Worm (Caenorhabditis elegans) whole organism, late embryonic: ENCODE data around the gene Y41C4A.18.

Experiments
- C08G9.2 ChIP-seq: sonication (generic microtip); optimal IDR thresholded peaks from 2 replicates; lab custom pipeline; 2016; ENCODE audit warnings: mild to moderate bottlenecking, missing genetic modification characterization, moderate library complexity, missing compliant biosample characterization
- K09A11.1 ChIP-seq: sonication (generic microtip); optimal IDR thresholded peaks from 2 replicates; lab custom pipeline; 2017; ENCODE audit warnings: antibody characterized with exemption, mild to moderate bottlenecking, missing genetic modification characterization, missing compliant biosample characterization; ENCODE audit not compliant: insufficient read depth
- T23F11.4 ChIP-seq: fragments of 200-800 bp; sonication (Bioruptor generic); optimal IDR thresholded peaks from 2 replicates; lab custom pipeline; 2018; ENCODE audit warnings: mild to moderate bottlenecking, missing genetic modification characterization, missing compliant biosample characterization
- ahr-1 ChIP-seq: sonication (generic microtip); optimal IDR thresholded peaks from 2 replicates; lab custom pipeline; 2016; ENCODE audit warnings: missing genetic modification characterization, missing compliant biosample characterization
- ama-1 ChIP-seq: fragments of 150-350 bp; optimal IDR thresholded peaks from 2 replicates; lab custom pipeline; 2014
- ceh-14 ChIP-seq: sonication (generic microtip); optimal IDR thresholded peaks from 2 replicates; lab custom pipeline; 2016; ENCODE audit warnings: missing genotype, missing genetic modification characterization, missing compliant biosample characterization
- ceh-18 ChIP-seq: sonication (generic microtip); optimal IDR thresholded peaks from 2 replicates; lab custom pipeline; 2016; ENCODE audit warnings: missing genetic modification characterization, missing compliant biosample characterization
- ceh-19 ChIP-seq: fragments of 200-800 bp; sonication (Bioruptor generic); optimal IDR thresholded peaks from 2 replicates; lab custom pipeline; 2018; ENCODE audit warnings: mild to moderate bottlenecking, missing genetic modification characterization, missing compliant biosample characterization
- ceh-2 ChIP-seq: sonication (generic microtip); optimal IDR thresholded peaks from 2 replicates; lab custom pipeline; 2016; ENCODE audit warnings: missing genotype, missing genetic modification characterization, missing compliant biosample characterization
- ceh-24 ChIP-seq: sonication (generic microtip); optimal IDR thresholded peaks from 2 replicates; lab custom pipeline; 2016; ENCODE audit warnings: mild to moderate bottlenecking, missing genetic modification characterization, missing compliant biosample characterization
- ceh-30 ChIP-seq: fragments of 150-350 bp; optimal IDR thresholded peaks from 2 replicates; lab custom pipeline; 2014; ENCODE audit warnings: missing biosample characterization, missing genetic modification characterization
- ceh-31 ChIP-seq: sonication (generic microtip); optimal IDR thresholded peaks from 2 replicates; lab custom pipeline; 2016; ENCODE audit warnings: missing genetic modification characterization, missing compliant biosample characterization
- ceh-45 ChIP-seq: fragments of 200-800 bp; sonication (Bioruptor generic); IDR thresholded peaks from 2 replicates; pipeline ENCODE4 v1.3.6; 2022; ENCODE audit warnings: missing genetic modification reagents, missing genetic modification characterization, missing compliant biosample characterization
- ceh-48 ChIP-seq: sonication (generic microtip); optimal IDR thresholded peaks from 2 replicates; lab custom pipeline; 2016; ENCODE audit warnings: missing genetic modification characterization, inconsistent platforms, missing compliant biosample characterization
- che-1 ChIP-seq: sonication (generic microtip); optimal IDR thresholded peaks from 2 replicates; lab custom pipeline; 2016; ENCODE audit warnings: mild to moderate bottlenecking, missing genetic modification characterization, missing compliant biosample characterization
- dmd-4 ChIP-seq: sonication (generic microtip); optimal IDR thresholded peaks from 2 replicates; lab custom pipeline; 2016; ENCODE audit warnings: borderline replicate concordance, missing genetic modification characterization, missing compliant biosample characterization
- dve-1 ChIP-seq: sonication (generic microtip); optimal IDR thresholded peaks from 2 replicates; lab custom pipeline; 2017; ENCODE audit warnings: antibody characterized with exemption, mild to moderate bottlenecking, missing genetic modification characterization, missing compliant biosample characterization
- elt-2 ChIP-seq: sonication (generic microtip); optimal IDR thresholded peaks from 2 replicates; lab custom pipeline; 2016; ENCODE audit warnings: missing genetic modification reagents, missing genetic modification characterization, missing compliant biosample characterization
- elt-4 ChIP-seq: sonication (generic microtip); optimal IDR thresholded peaks from 2 replicates; lab custom pipeline; 2016; ENCODE audit warnings: missing genetic modification characterization, missing compliant biosample characterization
- fax-1 ChIP-seq: sonication (generic microtip); optimal IDR thresholded peaks from 2 replicates; lab custom pipeline; 2016; ENCODE audit warnings: missing genotype, missing genetic modification characterization, missing compliant biosample characterization
- fkh-10 ChIP-seq: fragments of 150-350 bp; optimal IDR thresholded peaks from 2 replicates; lab custom pipeline; 2014; ENCODE audit warnings: missing biosample characterization, missing genetic modification reagents, missing genetic modification characterization
- gmeb-2 ChIP-seq: sonication (generic microtip); optimal IDR thresholded peaks from 2 replicates; lab custom pipeline; 2016; ENCODE audit warnings: missing genetic modification characterization, inconsistent platforms, missing compliant biosample characterization
- hlh-13 ChIP-seq: fragments of 200-800 bp; sonication (Bioruptor generic); optimal IDR thresholded peaks from 2 replicates; lab custom pipeline; 2018; ENCODE audit warnings: mild to moderate bottlenecking, missing genetic modification characterization, missing compliant biosample characterization
- hlh-15 ChIP-seq: sonication (generic microtip); optimal IDR thresholded peaks from 2 replicates; lab custom pipeline; 2016; ENCODE audit warnings: missing genetic modification characterization, missing compliant biosample characterization
- hlh-30 ChIP-seq: sonication (generic microtip); optimal IDR thresholded peaks from 2 replicates; lab custom pipeline; 2017; ENCODE audit warnings: antibody characterized with exemption, missing genetic modification characterization, missing compliant biosample characterization; ENCODE audit not compliant: insufficient read depth
- hlh-6 ChIP-seq: sonication (generic microtip); optimal IDR thresholded peaks from 2 replicates; lab custom pipeline; 2016; ENCODE audit warnings: missing genotype, missing genetic modification characterization, missing compliant biosample characterization
- hlh-8 ChIP-seq: sonication (generic microtip); optimal IDR thresholded peaks from 2 replicates; lab custom pipeline; 2016; ENCODE audit warnings: missing genotype, missing genetic modification characterization, missing compliant biosample characterization
- lim-6 ChIP-seq: sonication (generic microtip); optimal IDR thresholded peaks from 2 replicates; lab custom pipeline; 2016; ENCODE audit warnings: missing genetic modification characterization, missing compliant biosample characterization
- lin-11 ChIP-seq: fragments of 200-800 bp; sonication (Bioruptor generic); optimal IDR thresholded peaks from 2 replicates; lab custom pipeline; 2018; ENCODE audit warnings: mild to moderate bottlenecking, missing genetic modification characterization, missing compliant biosample characterization
- madf-2 ChIP-seq: sonication (generic microtip); optimal IDR thresholded peaks from 2 replicates; lab custom pipeline; 2017; ENCODE audit warnings: missing genetic modification characterization, missing compliant biosample characterization
- mec-3 ChIP-seq: sonication (generic microtip); optimal IDR thresholded peaks from 2 replicates; lab custom pipeline; 2016; ENCODE audit warnings: borderline replicate concordance, missing genetic modification characterization, missing compliant biosample characterization
- nfya-1 ChIP-seq: sonication (generic microtip); optimal IDR thresholded peaks from 2 replicates; lab custom pipeline; 2017; ENCODE audit warnings: missing genetic modification characterization, mild to moderate bottlenecking, missing compliant biosample characterization, antibody characterized with exemption, moderate library complexity
- nhr-11 ChIP-seq: fragments of 150-350 bp; optimal IDR thresholded peaks from 2 replicates; lab custom pipeline; 2014; ENCODE audit warnings: missing biosample characterization, missing genetic modification characterization
- npax-4 ChIP-seq: sonication (generic microtip); optimal IDR thresholded peaks from 2 replicates; lab custom pipeline; 2016; ENCODE audit warnings: missing genetic modification characterization, missing compliant biosample characterization
- pag-3 ChIP-seq: sonication (generic microtip); optimal IDR thresholded peaks from 2 replicates; lab custom pipeline; 2016; ENCODE audit warnings: missing compliant biosample characterization, missing genetic modification characterization, borderline replicate concordance
- pat-9 ChIP-seq: fragments of 200-800 bp; sonication (Bioruptor generic); optimal IDR thresholded peaks from 2 replicates; lab custom pipeline; 2018; ENCODE audit warnings: mild to moderate bottlenecking, missing genetic modification characterization, moderate library complexity, missing compliant biosample characterization
- pax-1 ChIP-seq: fragments of 150-350 bp; optimal IDR thresholded peaks from 2 replicates; lab custom pipeline; 2014; ENCODE audit warnings: missing biosample characterization, missing genetic modification characterization
- pha-2 ChIP-seq: sonication (generic microtip); optimal IDR thresholded peaks from 2 replicates; lab custom pipeline; 2017; ENCODE audit warnings: mild to moderate bottlenecking, missing genetic modification characterization, missing compliant biosample characterization
- pha-4 ChIP-seq: fragments of 150-350 bp; optimal IDR thresholded peaks from 2 replicates; lab custom pipeline; 2018; ENCODE audit warnings: missing biosample characterization, missing genetic modification reagents, missing genetic modification characterization
- pros-1 ChIP-seq: fragments of 150-350 bp; optimal IDR thresholded peaks from 2 replicates; lab custom pipeline; 2014; ENCODE audit warnings: missing biosample characterization, missing genetic modification reagents, missing genetic modification characterization
- ref-2 ChIP-seq: sonication (generic microtip); optimal IDR thresholded peaks from 2 replicates; lab custom pipeline; 2016; ENCODE audit warnings: missing genetic modification characterization, missing compliant biosample characterization
- rnt-1 ChIP-seq: sonication (generic microtip); optimal IDR thresholded peaks from 2 replicates; lab custom pipeline; 2016; ENCODE audit warnings: missing genetic modification characterization, missing compliant biosample characterization
- sdc-2 ChIP-seq: sonication (generic microtip); optimal IDR thresholded peaks from 2 replicates; lab custom pipeline; 2016; ENCODE audit warnings: missing genotype, missing genetic modification characterization, missing compliant biosample characterization
- sox-2 ChIP-seq: fragments of 200-800 bp; sonication (Bioruptor generic); IDR thresholded peaks from 2 replicates; pipeline ENCODE4 v1.3.6; 2022; ENCODE audit warnings: missing genetic modification reagents, missing genetic modification characterization, missing compliant biosample characterization
- sox-4 ChIP-seq: sonication (generic microtip); optimal IDR thresholded peaks from 2 replicates; lab custom pipeline; 2017; ENCODE audit warnings: mild to moderate bottlenecking, missing genetic modification characterization, inconsistent platforms, missing compliant biosample characterization
- syd-9 ChIP-seq: sonication (generic microtip); optimal IDR thresholded peaks from 2 replicates; lab custom pipeline; 2016; ENCODE audit warnings: mild to moderate bottlenecking, missing genetic modification characterization, moderate library complexity, missing compliant biosample characterization
- tbx-2 ChIP-seq: sonication (generic microtip); optimal IDR thresholded peaks from 2 replicates; lab custom pipeline; 2016; ENCODE audit warnings: missing genetic modification characterization, missing compliant biosample characterization
- tbx-7 ChIP-seq: sonication (generic microtip); optimal IDR thresholded peaks from 2 replicates; lab custom pipeline; 2016; ENCODE audit warnings: missing genotype, missing genetic modification characterization, missing compliant biosample characterization
- unc-3 ChIP-seq, 2 experiments: fragments of 200-800 bp in 1 of 2; sonication (Bioruptor generic) in 1 of 2; sonication (generic microtip) in 1 of 2; conservative IDR thresholded peaks in 1 of 2; optimal IDR thresholded peaks in 1 of 2; 2 replicates each; pipeline versions ENCODE4 v1.3.6 to Lab custom; 2016 to 2022; ENCODE audit warnings: missing compliant biosample characterization in 2 of 2, missing genetic modification characterization in 2 of 2, missing genetic modification reagents in 1 of 2
- unc-55 ChIP-seq: sonication (generic microtip); optimal IDR thresholded peaks from 2 replicates; lab custom pipeline; 2017; ENCODE audit warnings: missing biosample characterization, missing genetic modification reagents, missing genetic modification characterization
- unc-86 ChIP-seq: sonication (generic microtip); optimal IDR thresholded peaks from 2 replicates; lab custom pipeline; 2016; ENCODE audit warnings: missing genetic modification characterization, missing compliant biosample characterization
- zip-5 ChIP-seq: sonication (generic microtip); optimal IDR thresholded peaks from 2 replicates; lab custom pipeline; 2016; ENCODE audit warnings: missing genetic modification characterization, missing compliant biosample characterization
- ztf-16 ChIP-seq: sonication (generic microtip); optimal IDR thresholded peaks from 2 replicates; lab custom pipeline; 2017; ENCODE audit warnings: missing genetic modification characterization, missing compliant biosample characterization

Y41C4A.18 gene

DNA sequence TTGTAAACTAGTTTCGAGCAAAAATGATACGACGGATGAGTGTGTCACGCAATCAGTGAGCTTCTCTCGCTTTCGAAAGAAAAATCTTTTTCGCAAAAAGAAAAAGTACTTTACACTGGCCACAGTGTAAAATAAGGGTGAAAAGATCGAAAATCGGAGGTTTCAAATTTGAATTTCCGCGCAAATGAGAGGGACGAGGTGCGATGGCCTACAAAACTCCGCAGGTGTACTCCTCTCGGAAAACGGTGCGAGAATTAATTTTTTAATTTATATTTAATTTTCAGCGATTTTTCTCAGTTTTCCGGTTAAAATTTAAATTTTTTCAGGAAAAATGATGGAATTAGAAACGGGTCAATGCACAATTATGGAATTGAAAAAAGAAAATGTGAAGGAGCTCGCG is 16.3 kb downstream of the Y41C4A.18 start, which contains the start of gene mrt-2:
Gene mrt-2 (plus strand): TSS at position 49 of the 400 bp plus-strand sequence.
- TF ChIP-seq madf-2 (tag; lab: Kevin White, UChicago) (no peak), K09A11.1 (tag; lab: Kevin White, UChicago) (no peak), gmeb-2 (tag; lab: Kevin White, UChicago) (peak; percentile 23), hlh-8 (peak; percentile 77), che-1 (tag; lab: Kevin White, UChicago) (no peak), unc-55 (GFP tag; lab: Kevin White, UChicago) (peak; percentile 6), C08G9.2 (tag; lab: Kevin White, UChicago) (peak; percentile 95), unc-86 (tag; lab: Kevin White, UChicago) (no peak), dve-1 (tag; lab: Kevin White, UChicago) (no peak), T23F11.4 (no peak), hlh-13 (GFP tag; lab: Kevin White, UChicago) (no peak), hlh-6 (tag; lab: Kevin White, UChicago) (no peak), fkh-10 (GFP tag; lab: Kevin White, UChicago) (no peak), ceh-48 (tag; lab: Kevin White, UChicago) (no peak), pax-1 (tag; lab: Kevin White, UChicago) (no peak), nfya-1 (tag; lab: Kevin White, UChicago) (peak; percentile 15), nhr-11 (tag; lab: Kevin White, UChicago) (no peak), ceh-31 (peak; percentile 96), hlh-30 (no peak), ceh-18 (peak; percentile 29), syd-9 (no peak), hlh-15 (no peak), ceh-30 (tag; lab: Kevin White, UChicago) (no peak), pag-3 (tag; lab: Kevin White, UChicago) (no peak), zip-5 (tag; lab: Kevin White, UChicago) (peak; percentile 80), ceh-24 (tag; lab: Kevin White, UChicago) (no peak), tbx-7 (tag; lab: Kevin White, UChicago) (peak; percentile 86), ama-1 (no peak), elt-2 (tag; lab: Kevin White, UChicago) (peak; percentile 55), dmd-4 (tag; lab: Kevin White, UChicago) (no peak), sox-2 (GFP tag; lab: Robert Waterston, UW) (no peak), sdc-2 (tag; lab: Kevin White, UChicago) (no peak), ztf-16 (tag; lab: Kevin White, UChicago) (peak; percentile 40), ahr-1 (no peak), tbx-2 (tag; lab: Kevin White, UChicago) (peak; percentile 90), unc-3 (GFP tag; conservative IDR thresholded peaks at IDR 0.05; lab: Robert Waterston, UW) (no peak), unc-3 (tag; optimal IDR thresholded peaks at IDR 0.05; lab: Kevin White, UChicago) (no peak), ceh-14 (peak; percentile 71), fax-1 (peak; percentile 49), lim-6 (tag; lab: Kevin White, UChicago) (no peak), pros-1 (tag; lab: Kevin White, UChicago) (no peak), rnt-1 (tag; lab: Kevin White, UChicago) (peak; percentile 66), lin-11 (tag; lab: Kevin White, UChicago) (no peak), elt-4 (tag; lab: Kevin White, UChicago) (no peak), ceh-2 (tag; lab: Kevin White, UChicago) (peak; percentile 92), pat-9 (tag; lab: Kevin White, UChicago) (no peak), pha-4 (no peak), sox-4 (tag; lab: Kevin White, UChicago) (no peak), ceh-19 (GFP tag; lab: Kevin White, UChicago) (no peak), mec-3 (tag; lab: Kevin White, UChicago) (peak; percentile 74), npax-4 (tag; lab: Kevin White, UChicago) (no peak), ref-2 (tag; lab: Kevin White, UChicago) (peak; percentile 83), pha-2 (tag; lab: Kevin White, UChicago) (no peak), ceh-45 (GFP tag; lab: Robert Waterston, UW) (no peak)
